Worm (Caenorhabditis elegans): Measurements from ENCODE around the gene F36A4.3.

DNA sequence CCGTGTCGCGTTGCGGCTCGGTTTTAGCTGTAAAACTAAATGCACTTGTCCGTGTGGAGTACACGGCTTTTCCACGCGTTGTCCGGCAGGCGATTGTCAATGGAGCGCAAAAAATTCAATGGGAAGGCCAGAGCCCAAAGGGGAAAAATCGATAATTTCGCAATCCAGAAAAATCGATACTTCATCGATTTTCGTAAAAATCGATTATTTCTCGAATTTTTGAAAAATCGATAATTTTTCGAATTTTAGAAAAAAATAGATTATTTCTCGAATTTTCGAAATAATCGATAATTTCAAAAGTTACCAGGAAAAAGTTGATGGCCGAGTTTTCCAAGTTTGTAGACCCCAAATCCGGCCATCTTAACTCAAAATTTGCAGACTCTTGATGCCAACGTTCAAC is 50.1 kb downstream of the F36A4.3 start:
- no peak for TF ChIP-seq unc-62 (GFP tag; optimal IDR thresholded peaks at IDR 0.05)
- no peak for TF ChIP-seq nhr-11 (tag; optimal IDR thresholded peaks at IDR 0.05)
- TF ChIP-seq lsy-12 (tag; optimal IDR thresholded peaks at IDR 0.05) = no peak
